Fruit fly (Drosophila melanogaster): ENCODE results near the gene CG34287.

Gene CG34287

DNA sequence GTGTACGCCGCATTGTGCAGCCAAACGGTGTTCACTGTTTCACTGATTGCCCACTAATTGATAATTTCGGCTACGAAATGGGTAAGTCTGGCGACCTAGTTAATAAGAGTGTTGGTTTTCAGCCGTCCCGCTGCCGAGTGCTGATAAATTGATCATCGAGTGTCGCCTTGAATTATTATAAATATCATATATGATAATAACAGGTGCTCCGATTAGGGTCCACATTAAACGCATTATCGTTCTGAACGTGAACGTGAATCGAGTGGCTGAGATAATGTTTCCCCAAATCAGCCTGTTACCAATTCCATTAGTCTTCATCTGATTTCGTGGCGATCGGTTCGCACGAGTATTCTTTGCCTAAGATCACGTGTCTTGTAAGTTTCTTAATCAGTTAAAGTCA, 11.8 kb upstream of the CG34287 start:
- TF ChIP-seq CG10348 (GFP tag; IDR thresholded peaks at IDR 0.05), result no peak

DNA sequence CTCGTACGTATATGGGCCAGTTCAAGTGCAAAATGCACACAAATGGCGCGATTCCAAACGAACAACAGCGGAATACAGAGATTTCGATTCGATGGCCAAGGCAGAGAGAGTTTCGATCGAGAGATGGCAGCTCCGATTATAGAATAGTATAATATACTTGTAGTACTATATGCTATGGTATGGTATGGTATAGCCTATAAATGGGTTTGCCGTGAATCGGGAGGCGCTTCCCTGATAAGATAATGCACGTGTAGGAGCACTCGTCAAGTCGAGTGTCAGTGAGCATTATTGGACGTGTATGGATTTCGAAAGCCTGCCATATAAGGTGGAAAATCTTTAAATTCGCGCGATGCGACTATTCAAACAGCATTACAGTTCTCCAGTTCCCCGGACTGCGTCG, 9.6 kb upstream of the CG34287 start:
- TF ChIP-seq CG34367 (tag; optimal IDR thresholded peaks at IDR 0.05) (no peak), Ets98B (GFP tag; IDR thresholded peaks at IDR 0.05) (no peak), Pif1B (GFP tag; optimal IDR thresholded peaks at IDR 0.05) (no peak), CG17806 (tag; optimal IDR thresholded peaks at IDR 0.05) (no peak), CG14655 (GFP tag; optimal IDR thresholded peaks at IDR 0.05) (no peak), CG4496 (GFP tag; IDR thresholded peaks at IDR 0.05) (no peak), rn (GFP tag; IDR thresholded peaks at IDR 0.05) (no peak), Snoo (tag; optimal IDR thresholded peaks at IDR 0.05) (no peak), CG32121 (GFP tag; IDR thresholded peaks at IDR 0.05) (no peak), gl (tag; optimal IDR thresholded peaks at IDR 0.05) (no peak), fd96Ca (GFP tag; IDR thresholded peaks at IDR 0.05) (no peak), D1 (tag; optimal IDR thresholded peaks at IDR 0.05) (no peak), Pif1A (GFP tag; optimal IDR thresholded peaks at IDR 0.05) (no peak), CG8301 (tag; optimal IDR thresholded peaks at IDR 0.05) (no peak), EcR (GFP tag; optimal IDR thresholded peaks at IDR 0.05) (no peak), CG10348 (GFP tag; IDR thresholded peaks at IDR 0.05) (no peak)

DNA sequence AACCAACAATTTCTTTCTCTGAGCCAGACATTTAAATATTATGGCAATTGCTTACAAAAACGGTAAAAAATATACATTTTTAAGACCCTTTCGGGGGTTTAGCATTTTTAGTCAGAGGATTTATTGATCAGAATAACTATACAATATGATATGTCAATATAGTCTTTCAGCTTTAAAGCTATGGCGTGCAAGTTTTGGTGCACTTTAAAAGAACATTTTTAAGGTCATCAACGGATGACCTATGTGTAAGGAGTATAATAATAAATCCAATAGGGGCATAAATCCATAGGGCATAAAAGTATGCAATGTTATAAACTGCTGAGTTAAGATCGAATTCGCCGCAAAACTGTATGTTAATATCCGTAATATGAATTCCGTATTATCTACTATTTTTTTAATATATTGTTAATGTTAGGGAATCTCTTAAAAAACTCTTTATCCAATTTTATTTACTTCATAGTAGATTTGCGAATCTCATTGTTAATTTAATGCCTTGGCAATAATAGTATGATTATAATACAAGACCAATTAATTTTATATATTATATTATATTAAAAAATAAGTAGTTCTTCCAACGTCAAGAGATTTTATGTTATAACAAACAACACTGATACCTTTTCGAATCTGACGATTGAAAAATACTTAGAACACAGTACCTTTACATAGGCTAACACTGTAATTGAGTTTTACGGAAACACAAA, 6.4 kb upstream of the CG34287 start, which contains the start of gene CG14676:
Gene CG14676, plus strand, starts transcription at position 651 of the 701 bp plus-strand sequence.
- TF ChIP-seq CG8301 (tag; optimal IDR thresholded peaks at IDR 0.05), result no peak
- TF ChIP-seq CG10348 (GFP tag; IDR thresholded peaks at IDR 0.05), result no peak

DNA sequence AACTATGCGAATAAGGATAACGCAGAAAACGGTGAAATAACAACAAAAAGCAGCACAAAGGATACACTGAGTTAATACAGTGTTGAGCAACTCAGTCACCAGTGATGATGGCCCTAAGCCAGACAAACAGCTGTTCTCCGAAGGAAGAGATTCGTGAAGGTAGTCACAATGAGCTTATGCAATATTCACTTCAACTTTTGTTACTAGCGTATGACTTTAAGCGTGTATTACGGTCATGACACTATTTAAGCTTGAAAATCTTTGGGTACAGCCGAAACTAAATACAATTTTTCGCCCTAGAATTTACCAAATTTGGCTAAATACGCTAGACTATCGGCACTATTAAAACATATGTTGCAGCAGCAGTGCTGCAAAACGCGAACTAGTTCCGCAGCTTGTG, 3.1 kb downstream of the CG34287 start, which contains the start of the genes disp and ECSIT:
Gene disp, minus strand, starts transcription at position 97 of the 400 bp plus-strand sequence.
Gene ECSIT, plus strand, starts transcription at position 371 of the 400 bp plus-strand sequence.
- TF ChIP-seq CG34367 (tag; optimal IDR thresholded peaks at IDR 0.05), result peak; percentile 31
- TF ChIP-seq CG4496 (GFP tag; IDR thresholded peaks at IDR 0.05), result no peak
- 0 out of 3 replicates have a peak, but pooled peaks have one; percentile 26 for TF ChIP-seq fd96Ca (GFP tag; IDR thresholded peaks at IDR 0.05)
- TF ChIP-seq CG12605 (GFP tag; IDR thresholded peaks at IDR 0.05), result no peak
- no peak for TF ChIP-seq CG13204 (GFP tag; optimal IDR thresholded peaks at IDR 0.05)
- TF ChIP-seq CG15710 (tag; optimal IDR thresholded peaks at IDR 0.05), result no peak
- no peak for TF ChIP-seq Pif1B (GFP tag; optimal IDR thresholded peaks at IDR 0.05)
- no peak for TF ChIP-seq gl (tag; optimal IDR thresholded peaks at IDR 0.05)
- no peak for TF ChIP-seq rn (GFP tag; IDR thresholded peaks at IDR 0.05)
- no peak for TF ChIP-seq EcR (GFP tag; optimal IDR thresholded peaks at IDR 0.05)
- no peak for TF ChIP-seq D1 (tag; optimal IDR thresholded peaks at IDR 0.05)
- no peak for TF ChIP-seq CG32121 (GFP tag; IDR thresholded peaks at IDR 0.05)
- no peak for TF ChIP-seq CG14655 (GFP tag; optimal IDR thresholded peaks at IDR 0.05)
- TF ChIP-seq Pif1A (GFP tag; optimal IDR thresholded peaks at IDR 0.05), result no peak

DNA sequence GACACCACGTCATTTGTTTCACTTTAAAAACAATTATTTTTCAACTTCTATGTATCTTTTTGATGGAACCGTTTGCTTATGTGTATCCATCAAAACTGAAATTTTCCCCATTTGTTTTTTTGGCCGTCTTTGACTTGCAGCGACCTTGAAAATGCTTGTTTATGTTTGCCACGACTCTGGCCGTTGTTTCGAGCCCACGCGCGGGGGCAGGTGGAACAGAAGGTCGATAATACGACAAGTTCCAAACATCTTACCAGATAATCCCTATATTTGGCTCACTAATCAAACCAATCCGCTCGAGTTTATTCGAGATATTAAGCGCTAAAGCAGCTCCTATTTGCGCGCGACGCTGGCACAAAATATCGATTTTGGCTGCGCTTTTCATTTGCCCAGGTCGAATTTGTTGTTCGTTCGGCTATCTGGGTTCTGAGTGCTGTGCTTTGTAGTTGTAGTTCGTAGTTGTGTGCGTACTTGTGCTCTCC, 7.6 kb downstream of the CG34287 start:
- TF ChIP-seq CG13204 (GFP tag; optimal IDR thresholded peaks at IDR 0.05) (no peak), CG8159 (tag; optimal IDR thresholded peaks at IDR 0.05) (no peak), D1 (tag; optimal IDR thresholded peaks at IDR 0.05) (no peak), gl (tag; optimal IDR thresholded peaks at IDR 0.05) (no peak), CG8301 (tag; optimal IDR thresholded peaks at IDR 0.05) (no peak), rn (GFP tag; IDR thresholded peaks at IDR 0.05) (no peak), CG34367 (tag; optimal IDR thresholded peaks at IDR 0.05) (no peak), EcR (GFP tag; optimal IDR thresholded peaks at IDR 0.05) (no peak), CG4496 (GFP tag; IDR thresholded peaks at IDR 0.05) (no peak), Snoo (tag; optimal IDR thresholded peaks at IDR 0.05) (no peak), CG9948 (tag; optimal IDR thresholded peaks at IDR 0.05) (no peak)

DNA sequence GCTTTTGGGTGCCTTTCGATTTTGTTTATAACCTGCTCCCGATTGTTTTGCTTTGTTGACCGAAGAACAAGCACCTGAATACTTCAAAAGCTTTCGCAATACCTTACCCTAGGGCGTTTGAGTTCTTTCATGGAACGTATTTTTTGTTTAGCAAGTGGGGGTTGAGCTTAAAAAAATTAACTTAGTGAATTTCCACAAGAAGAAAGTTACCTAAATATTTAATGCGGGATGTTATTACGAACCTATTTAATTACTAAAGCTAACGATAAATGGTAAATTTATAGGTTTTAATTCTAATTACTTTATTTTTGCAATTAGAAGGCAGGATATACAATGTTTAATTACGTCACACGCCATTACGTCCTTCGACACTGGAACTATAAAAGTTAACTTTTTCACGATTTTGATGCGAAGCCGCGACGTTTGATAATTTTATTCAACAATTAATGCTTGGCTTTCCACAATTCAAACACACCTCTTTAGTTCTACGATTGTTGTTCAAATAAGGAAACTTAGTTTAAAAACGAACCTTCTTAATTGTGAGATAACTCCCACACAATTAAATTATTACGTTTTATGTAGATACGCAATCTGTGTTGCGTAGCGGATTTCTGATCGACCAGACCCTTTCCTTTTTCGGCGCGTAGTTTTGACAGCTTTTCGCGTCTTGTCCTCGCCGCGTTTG, 8.2 kb downstream of the CG34287 start:
- TF ChIP-seq D1 (tag; optimal IDR thresholded peaks at IDR 0.05), result no peak
- no peak for TF ChIP-seq Snoo (tag; optimal IDR thresholded peaks at IDR 0.05)
- TF ChIP-seq CG10348 (GFP tag; IDR thresholded peaks at IDR 0.05), result no peak
- peak; percentile 24 for TF ChIP-seq Pif1A (GFP tag; optimal IDR thresholded peaks at IDR 0.05)
- peak; percentile 35 for TF ChIP-seq CG8159 (tag; optimal IDR thresholded peaks at IDR 0.05)
- peak; percentile 33 for TF ChIP-seq Ets98B (GFP tag; IDR thresholded peaks at IDR 0.05)
- peak; percentile 14 for TF ChIP-seq CG9948 (tag; optimal IDR thresholded peaks at IDR 0.05)
- peak; percentile 67 for TF ChIP-seq CG14655 (GFP tag; optimal IDR thresholded peaks at IDR 0.05)
- peak; percentile 59; the same call in 1 of the 3 replicates for TF ChIP-seq fd96Ca (GFP tag; IDR thresholded peaks at IDR 0.05)
- no peak for TF ChIP-seq CG12605 (GFP tag; IDR thresholded peaks at IDR 0.05)
- peak; percentile 43 for TF ChIP-seq CG32121 (GFP tag; IDR thresholded peaks at IDR 0.05)
- TF ChIP-seq rn (GFP tag; IDR thresholded peaks at IDR 0.05), result no peak
- TF ChIP-seq CG17806 (tag; optimal IDR thresholded peaks at IDR 0.05), result peak; percentile 12
- peak; percentile 26 for TF ChIP-seq Pif1B (GFP tag; optimal IDR thresholded peaks at IDR 0.05)
- TF ChIP-seq CG8301 (tag; optimal IDR thresholded peaks at IDR 0.05), result peak; percentile 43
- no peak for TF ChIP-seq CG34367 (tag; optimal IDR thresholded peaks at IDR 0.05)
- peak; percentile 21; the same call in 1 of the 3 replicates for TF ChIP-seq CG4496 (GFP tag; IDR thresholded peaks at IDR 0.05)
- TF ChIP-seq gl (tag; optimal IDR thresholded peaks at IDR 0.05), result no peak
- no peak for TF ChIP-seq EcR (GFP tag; optimal IDR thresholded peaks at IDR 0.05)
- TF ChIP-seq CG13204 (GFP tag; optimal IDR thresholded peaks at IDR 0.05), result no peak
- TF ChIP-seq CG15710 (tag; optimal IDR thresholded peaks at IDR 0.05), result no peak

All from whole organism, pupa.